Worm (Caenorhabditis elegans) whole organism, L4 larva: ENCODE measurements around the gene C35A5.10.

Experiments used
- fos-1 ChIP-seq: fragments of 150-350 bp; optimal IDR thresholded peaks from 2 replicates; lab custom pipeline; 2014; ENCODE audit warnings: missing biosample characterization, missing genetic modification characterization
- mdt-29 ChIP-seq: fragments of 200-800 bp; sonication (Bioruptor generic); IDR thresholded peaks from 2 replicates; pipeline ENCODE4 v1.3.6; 2022; ENCODE audit warnings: missing genetic modification reagents, missing genetic modification characterization, missing compliant biosample characterization
- nhr-25 ChIP-seq: sonication (generic microtip); optimal IDR thresholded peaks from 2 replicates; lab custom pipeline; 2017; ENCODE audit warnings: missing genetic modification characterization, mild to moderate bottlenecking, missing compliant biosample characterization, antibody characterized with exemption, moderate library complexity, borderline replicate concordance; ENCODE audit not compliant: insufficient read depth
- snpc-4 ChIP-seq: fragments of 150-350 bp; optimal IDR thresholded peaks from 2 replicates; lab custom pipeline; 2014; ENCODE audit warnings: missing biosample characterization, missing genetic modification characterization
- unc-62 ChIP-seq, 3 experiments: fragments of 150-350 bp in 1 of 3; sonication (generic microtip); optimal IDR thresholded peaks in 2 of 3; peaks in 1 of 3; 1 replicate in 1 of 3; 2 replicates in 2 of 3; lab custom pipeline; 2014 to 2017; ENCODE audit warnings: missing biosample characterization in 3 of 3, missing genetic modification characterization in 3 of 3, missing genetic modification reagents in 3 of 3, missing genotype in 1 of 3

ce11 chrV:10528500-10528899 lies 24.5 kb downstream of the C35A5.10 start, which contains the start of gene F25D1.3:
- TF ChIP-seq fos-1, result no peak
- TF ChIP-seq nhr-25 (tag; lab: Kevin White, UChicago), result no peak
- no peak for TF ChIP-seq unc-62 (GFP tag; optimal IDR thresholded peaks at IDR 0.05 in 1 of 2; lab: Kevin White, UChicago)
- TF ChIP-seq unc-62 (tag; optimal IDR thresholded peaks at IDR 0.05; lab: Kevin White, UChicago), result no peak
- TF ChIP-seq snpc-4 (tag; lab: Kevin White, UChicago), result no peak
- no peak for TF ChIP-seq mdt-29 (GFP tag; lab: Robert Waterston, UW)
